Fruit fly (Drosophila melanogaster): ENCODE measurements around the gene Ip259.

Gene Ip259

DNA sequence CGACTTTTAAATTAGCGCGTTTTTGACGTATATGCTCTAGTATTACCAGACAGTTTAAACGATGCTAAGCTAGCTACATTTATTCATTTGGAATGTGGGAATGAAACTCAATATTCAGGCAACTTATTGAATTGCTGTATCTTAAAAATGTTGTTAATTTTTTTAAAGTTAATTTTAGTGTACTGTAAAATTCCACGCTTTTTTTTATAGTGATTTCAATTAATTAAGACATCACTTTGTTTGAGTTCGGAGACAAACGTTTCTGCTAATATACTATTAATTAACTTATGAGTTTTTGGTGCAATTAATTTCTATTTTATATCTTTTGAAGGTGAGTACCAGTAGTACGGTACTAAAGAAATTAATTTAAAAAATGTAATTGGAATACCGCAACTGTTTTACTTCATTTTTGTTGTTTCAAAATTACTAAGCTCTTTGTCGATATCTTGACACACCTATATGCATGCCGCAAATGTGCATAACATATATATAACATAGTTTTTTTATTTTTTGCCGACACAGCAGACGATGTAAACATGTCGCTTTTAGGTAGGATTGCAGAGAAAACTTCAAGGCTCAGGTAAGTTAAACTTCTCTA lies 21.8 kb upstream of the Ip259 start, which contains the start of the genes Cdk1 and mRpS7 (continued):
- TF ChIP-seq CG31224 (GFP tag; IDR thresholded peaks at IDR 0.05) (peak; percentile 39; the same call in 1 of the 2 replicates), Doc2 (GFP tag; IDR thresholded peaks at IDR 0.05) (no peak), CG30431 (GFP tag; optimal IDR thresholded peaks at IDR 0.05) (peak; percentile 26), Trl (optimal IDR thresholded peaks at IDR 0.05) (no peak), Trl (GFP tag; optimal IDR thresholded peaks at IDR 0.05) (peak; percentile 54), trh (GFP tag; optimal IDR thresholded peaks at IDR 0.05) (peak; percentile 60), Adf1 (GFP tag; IDR thresholded peaks at IDR 0.05) (0 out of 2 replicates have a peak, but pooled peaks have one; percentile 16), zen (tag; optimal IDR thresholded peaks at IDR 0.05) (peak; percentile 70), CG17361 (GFP tag; IDR thresholded peaks at IDR 0.05) (peak; percentile 92), CG32772 (GFP tag; IDR thresholded peaks at IDR 0.05) (peak; percentile 72), CG18619 (GFP tag; optimal IDR thresholded peaks at IDR 0.05) (peak; percentile 72), aop (GFP tag; IDR thresholded peaks at IDR 0.05) (no peak), phol (tag; optimal IDR thresholded peaks at IDR 0.05) (peak; percentile 89), CG17186 (GFP tag; optimal IDR thresholded peaks at IDR 0.05) (peak; percentile 30), GATAe (GFP tag; conservative IDR thresholded peaks at IDR 0.05) (no peak), tgo (GFP tag; IDR thresholded peaks at IDR 0.05) (peak; percentile 61), ash1 (GFP tag; optimal IDR thresholded peaks at IDR 0.05) (no peak), CG17328 (GFP tag; IDR thresholded peaks at IDR 0.05) (peak; percentile 70), crc (GFP tag; optimal IDR thresholded peaks at IDR 0.05) (peak; percentile 10), Bteb2 (GFP tag; optimal IDR thresholded peaks at IDR 0.05) (peak; percentile 69), CG17802 (tag; optimal IDR thresholded peaks at IDR 0.05) (peak; percentile 85), CG7786 (GFP tag; optimal IDR thresholded peaks at IDR 0.05) (peak; percentile 47), wor (GFP tag; IDR thresholded peaks at IDR 0.05) (peak; percentile 56; the same call in 1 of the 2 replicates), ems (GFP tag; optimal IDR thresholded peaks at IDR 0.05) (no peak), scrt (GFP tag; optimal IDR thresholded peaks at IDR 0.05) (peak; percentile 38), Atf6 (GFP tag; IDR thresholded peaks at IDR 0.05) (peak; percentile 79), Atf3 (GFP tag; optimal IDR thresholded peaks at IDR 0.05) (peak; percentile 68), CG8924 (tag; optimal IDR thresholded peaks at IDR 0.05) (peak; percentile 87), tio (GFP tag; optimal IDR thresholded peaks at IDR 0.05) (peak; percentile 74), CG3995 (GFP tag; optimal IDR thresholded peaks at IDR 0.05) (peak; percentile 4), CG15269 (tag; optimal IDR thresholded peaks at IDR 0.05) (peak; percentile 83), Hr78 (GFP tag; optimal IDR thresholded peaks at IDR 0.05) (no peak), CG30020 (tag; optimal IDR thresholded peaks at IDR 0.05) (peak; percentile 100), Hmr (GFP tag; optimal IDR thresholded peaks at IDR 0.05) (peak; percentile 73), Hand (GFP tag; optimal IDR thresholded peaks at IDR 0.05) (no peak), CG10321 (GFP tag; IDR thresholded peaks at IDR 0.05) (no peak), Sin3A (optimal IDR thresholded peaks at IDR 0.05) (no peak), ab (GFP tag; optimal IDR thresholded peaks at IDR 0.05) (no peak), CG15601 (tag; optimal IDR thresholded peaks at IDR 0.05) (peak; percentile 75), CG12071 (GFP tag; optimal IDR thresholded peaks at IDR 0.05) (no peak), Scr (GFP tag; IDR thresholded peaks at IDR 0.05; ENCODE audit: partially characterized antibody) (no peak), CG33213 (GFP tag; optimal IDR thresholded peaks at IDR 0.05) (no peak), eyg (GFP tag; optimal IDR thresholded peaks at IDR 0.05) (no peak), fd102C (GFP tag; optimal IDR thresholded peaks at IDR 0.05) (no peak), tap (tag; optimal IDR thresholded peaks at IDR 0.05) (peak; percentile 61), E2f1 (GFP tag; IDR thresholded peaks at IDR 0.05) (peak; percentile 56), croc (GFP tag; conservative IDR thresholded peaks at IDR 0.05) (peak; percentile 57), CG10959 (GFP tag; IDR thresholded peaks at IDR 0.05) (no peak), CG4730 (GFP tag; IDR thresholded peaks at IDR 0.05) (peak; percentile 41), jigr1 (GFP tag; IDR thresholded peaks at IDR 0.05) (peak; percentile 65; the same call in 1 of the 3 replicates), CG8089 (GFP tag; optimal IDR thresholded peaks at IDR 0.05) (peak; percentile 42)
